Fruit fly (Drosophila melanogaster): Measurements from ENCODE around the gene CG11858.

DNA sequence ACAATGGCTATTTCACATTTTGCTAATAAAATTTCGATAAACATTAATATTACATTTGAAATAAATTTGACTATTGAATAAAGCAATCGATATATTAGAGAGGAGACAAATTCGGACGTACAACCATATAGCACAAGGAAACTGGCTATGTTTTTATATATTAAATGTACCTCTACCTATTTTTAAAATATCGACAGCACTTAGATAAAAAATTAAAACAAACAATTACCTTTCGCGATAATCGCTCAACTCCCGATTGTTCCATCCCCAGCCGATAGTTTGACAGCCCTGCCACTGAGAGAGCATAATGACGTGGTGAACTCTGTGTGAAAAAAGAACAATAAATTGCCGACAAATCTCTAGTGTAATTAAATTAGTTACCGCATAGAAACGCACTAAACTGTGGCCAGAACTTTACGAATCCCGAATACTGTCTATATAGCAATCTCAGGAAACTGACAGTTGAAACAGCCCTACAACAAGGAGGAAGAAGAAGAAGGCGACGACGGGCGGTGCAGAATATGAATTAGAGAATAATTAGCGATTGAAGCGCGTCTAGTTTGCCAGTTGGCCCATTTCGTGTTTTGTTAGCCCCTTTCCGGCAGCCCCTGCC, 3.8 kb upstream of the CG11858 start, which contains the start of gene CG11857:
- peak; percentile 97 for TF ChIP-seq pdm3 (GFP tag; optimal IDR thresholded peaks at IDR 0.05)
- peak; percentile 86 for TF ChIP-seq fkh (GFP tag; optimal IDR thresholded peaks at IDR 0.05)
- TF ChIP-seq CG31627 (GFP tag; optimal IDR thresholded peaks at IDR 0.05) = peak; percentile 98
- peak; percentile 97 for TF ChIP-seq Smox (GFP tag; optimal IDR thresholded peaks at IDR 0.05)
- TF ChIP-seq svp (GFP tag) = peak; percentile 99
- TF ChIP-seq Ets96B (tag; optimal IDR thresholded peaks at IDR 0.05) = peak; percentile 94
- peak; percentile 82 for TF ChIP-seq Hr38 (GFP tag; optimal IDR thresholded peaks at IDR 0.05)
- no peak for TF ChIP-seq Sox102F (GFP tag; optimal IDR thresholded peaks at IDR 0.05)
- peak; percentile 94 for TF ChIP-seq dac (GFP tag; optimal IDR thresholded peaks at IDR 0.05)
